Worm (Caenorhabditis elegans): ENCODE measurements around the gene mig-23.

mig-23 gene

DNA sequence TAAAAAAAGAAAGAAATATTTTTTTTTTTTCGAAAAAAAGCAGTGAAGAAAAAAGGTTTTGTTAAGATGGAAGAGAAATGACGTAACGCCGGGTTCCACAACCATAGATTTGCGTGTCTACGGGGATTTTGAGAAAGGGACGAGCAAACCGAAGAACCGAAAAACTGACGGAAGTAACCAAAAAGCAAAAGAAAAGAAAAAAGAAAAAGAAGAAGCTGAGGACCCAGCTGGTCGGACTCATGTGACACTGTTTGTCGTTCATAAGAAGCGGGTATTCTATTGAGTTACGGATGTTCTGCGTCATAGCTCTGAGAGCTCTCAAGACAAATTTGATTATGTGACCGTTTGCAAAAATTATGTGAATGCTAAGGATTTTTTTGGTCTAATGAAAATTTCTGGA, 34.1 kb upstream of the mig-23 start (continued):
- TF ChIP-seq ztf-22 (GFP tag; optimal IDR thresholded peaks at IDR 0.05), result no peak
- TF ChIP-seq hmg-1.2 (GFP tag; IDR thresholded peaks at IDR 0.05), result 0 out of 2 replicates have a peak, but pooled peaks have one; percentile 13
- no peak for TF ChIP-seq nhr-80 (tag; optimal IDR thresholded peaks at IDR 0.05)
- TF ChIP-seq aptf-3 (GFP tag; IDR thresholded peaks at IDR 0.05), result no peak
- no peak for TF ChIP-seq ZK185.1 (tag; optimal IDR thresholded peaks at IDR 0.05; ENCODE audit: poor library complexity, severe bottlenecking)
- no peak for TF ChIP-seq unc-130 (GFP tag; optimal IDR thresholded peaks at IDR 0.05)

DNA sequence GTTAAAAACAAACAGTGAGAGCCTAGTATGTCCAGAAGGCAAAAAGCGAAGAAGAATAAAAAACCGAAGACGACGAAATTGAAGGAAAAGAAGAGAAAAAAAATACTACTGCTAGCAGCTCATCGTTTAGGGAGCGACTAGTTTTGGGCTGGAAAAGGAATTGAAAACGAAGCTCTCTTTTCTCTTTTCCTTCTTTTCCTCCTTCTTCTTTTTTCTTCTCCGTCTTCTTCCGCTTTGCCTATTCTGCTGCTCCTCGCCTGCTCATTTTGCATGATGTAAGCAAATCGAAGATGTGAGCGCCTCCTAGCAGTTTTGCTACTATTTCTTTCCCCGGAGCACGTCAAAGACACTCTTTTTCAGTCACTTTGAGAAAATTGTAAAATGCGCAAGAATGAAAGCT, 33.0 kb upstream of the mig-23 start:
- TF ChIP-seq zfh-2 (GFP tag; conservative IDR thresholded peaks at IDR 0.05) (0 out of 2 replicates have a peak, but pooled peaks have one; percentile 17), ccch-3 (GFP tag; optimal IDR thresholded peaks at IDR 0.05) (no peak), ekl-4 (GFP tag; IDR thresholded peaks at IDR 0.05) (0 out of 2 replicates have a peak, but pooled peaks have one; percentile 39)

DNA sequence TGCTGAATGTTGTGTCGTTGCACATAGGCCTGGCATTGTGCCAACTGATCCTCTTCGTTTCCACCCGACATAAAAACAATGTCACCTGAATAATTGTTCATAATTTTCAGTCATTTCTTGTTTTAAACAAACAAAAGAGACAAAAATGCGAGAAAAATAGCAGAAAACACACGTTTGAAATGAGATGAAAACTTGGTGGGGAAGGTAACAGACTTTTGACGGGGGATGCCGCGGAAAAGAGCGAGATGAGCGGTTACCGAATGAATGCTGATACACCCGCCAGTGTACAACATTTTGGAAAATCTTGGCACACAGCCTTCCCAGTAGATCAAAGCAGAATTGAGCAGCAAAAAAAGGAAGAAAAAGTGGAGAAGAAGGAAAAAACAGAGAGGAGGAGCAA, 29.1 kb upstream of the mig-23 start, which contains the start of gene kin-2:
Gene kin-2 (minus strand): TSS at position 101 of the 400 bp plus-strand sequence.
- TF ChIP-seq C17E4.6 (GFP tag; IDR thresholded peaks at IDR 0.05), result no peak
- TF ChIP-seq F10E7.11 (tag; optimal IDR thresholded peaks at IDR 0.05), result no peak
- no peak for TF ChIP-seq attf-6 (GFP tag; IDR thresholded peaks at IDR 0.05)
- no peak for TF ChIP-seq ZK185.1 (tag; optimal IDR thresholded peaks at IDR 0.05; ENCODE audit: poor library complexity, severe bottlenecking)

DNA sequence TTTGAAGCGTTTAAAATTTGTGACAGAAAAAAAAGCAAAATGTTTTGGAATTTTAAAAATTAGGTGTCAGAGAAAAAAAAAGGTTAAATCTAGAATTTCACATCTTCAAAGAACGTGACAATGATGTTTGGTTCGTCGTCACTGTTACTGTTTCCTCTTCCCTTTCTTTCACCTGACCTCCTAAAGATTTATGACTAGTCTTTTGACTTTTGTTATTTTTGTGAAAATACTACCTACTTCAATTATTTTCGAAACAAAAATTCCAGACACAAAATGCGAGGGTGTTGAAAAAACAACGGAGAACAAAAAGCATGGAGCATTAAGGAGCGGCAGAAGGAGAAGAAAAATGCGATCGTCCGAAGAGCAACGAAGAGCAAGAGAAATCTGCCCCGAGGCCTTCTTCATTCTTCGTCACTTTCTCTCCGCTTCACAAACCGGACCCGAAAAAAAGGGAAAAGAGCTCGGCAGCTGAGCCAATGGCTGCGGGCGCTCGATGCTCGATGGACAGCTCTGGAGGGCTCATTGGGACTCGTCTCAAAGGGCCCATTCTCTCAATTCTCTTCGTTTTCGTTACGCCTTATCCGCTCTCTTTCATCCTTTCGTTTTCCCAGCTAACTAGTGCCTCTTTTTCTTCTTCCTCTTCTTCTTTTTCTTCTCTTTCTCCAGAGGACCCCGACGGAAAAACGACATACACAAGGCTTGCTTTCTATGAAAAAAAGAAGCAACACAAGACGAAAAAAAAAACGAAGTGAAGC, 27.7 kb upstream of the mig-23 start:
- TF ChIP-seq rcor-1 (GFP tag; IDR thresholded peaks at IDR 0.05), result 0 out of 2 replicates have a peak, but pooled peaks have one; percentile 13
- no peak for TF ChIP-seq B0261.1 (tag; optimal IDR thresholded peaks at IDR 0.05)
- TF ChIP-seq dpff-1 (tag; optimal IDR thresholded peaks at IDR 0.05), result no peak
- no peak for TF ChIP-seq hmg-20 (GFP tag; IDR thresholded peaks at IDR 0.05)
- TF ChIP-seq ceh-40 (GFP tag; IDR thresholded peaks at IDR 0.05), result no peak
- TF ChIP-seq cebp-1 (GFP tag; IDR thresholded peaks at IDR 0.05), result no peak
- peak; percentile 26 for TF ChIP-seq cebp-1 (tag; optimal IDR thresholded peaks at IDR 0.05)
- TF ChIP-seq xnd-1 (tag; optimal IDR thresholded peaks at IDR 0.05), result no peak
- TF ChIP-seq snpc-3.4 (tag; optimal IDR thresholded peaks at IDR 0.05), result no peak
- peak; percentile 7 for TF ChIP-seq somi-1 (GFP tag; optimal IDR thresholded peaks at IDR 0.05)
- TF ChIP-seq madf-3 (GFP tag; IDR thresholded peaks at IDR 0.05), result no peak
- TF ChIP-seq K11D2.4 (GFP tag; IDR thresholded peaks at IDR 0.05), result 0 out of 2 replicates have a peak, but pooled peaks have one; percentile 8
- TF ChIP-seq egl-18 (GFP tag; IDR thresholded peaks at IDR 0.05), result no peak
- TF ChIP-seq ceh-100 (GFP tag; IDR thresholded peaks at IDR 0.05), result no peak
- no peak for TF ChIP-seq unc-130 (GFP tag; optimal IDR thresholded peaks at IDR 0.05)
- no peak for TF ChIP-seq mxl-1 (tag; optimal IDR thresholded peaks at IDR 0.05)
- no peak for TF ChIP-seq lsl-1 (GFP tag; optimal IDR thresholded peaks at IDR 0.05)
- TF ChIP-seq F22D6.2 (tag; optimal IDR thresholded peaks at IDR 0.05), result no peak
- TF ChIP-seq ceh-58 (GFP tag; IDR thresholded peaks at IDR 0.05), result no peak
- TF ChIP-seq bed-1 (GFP tag; IDR thresholded peaks at IDR 0.05), result no peak
- TF ChIP-seq nfya-1 (tag; optimal IDR thresholded peaks at IDR 0.05; ENCODE audit: borderline replicate concordance, insufficient read depth), result no peak
- no peak for TF ChIP-seq Y53G8AR.9 (GFP tag; conservative IDR thresholded peaks at IDR 0.05)
- TF ChIP-seq madf-6 (GFP tag; IDR thresholded peaks at IDR 0.05), result no peak
- TF ChIP-seq akir-1 (GFP tag; optimal IDR thresholded peaks at IDR 0.05), result no peak
- no peak for TF ChIP-seq nhr-80 (tag; optimal IDR thresholded peaks at IDR 0.05)
- peak; percentile 27; the same call in 1 of the 2 replicates for TF ChIP-seq dox-1 (GFP tag; IDR thresholded peaks at IDR 0.05)
- 0 out of 2 replicates have a peak, but pooled peaks have one; percentile 37 for TF ChIP-seq nfyb-1 (GFP tag; IDR thresholded peaks at IDR 0.05)
- no peak for TF ChIP-seq F37B4.10 (GFP tag; IDR thresholded peaks at IDR 0.05)
- TF ChIP-seq chd-7 (tag; optimal IDR thresholded peaks at IDR 0.05), result no peak
- no peak for TF ChIP-seq ztf-28 (GFP tag; IDR thresholded peaks at IDR 0.05)
- TF ChIP-seq dpl-1 (GFP tag; optimal IDR thresholded peaks at IDR 0.05), result no peak
- no peak for TF ChIP-seq lin-54 (GFP tag; optimal IDR thresholded peaks at IDR 0.05)
- peak; percentile 92 for TF ChIP-seq zfh-2 (GFP tag; conservative IDR thresholded peaks at IDR 0.05)
